Fruit fly (Drosophila melanogaster) whole organism, prepupa: ENCODE data around the gene CG32219.

Experiments used
- Blimp-1 ChIP-seq: fragments of 200-800 bp; sonication (Bioruptor generic); optimal IDR thresholded peaks from 3 replicates; lab custom pipeline; 2017; ENCODE audit warnings: missing biosample characterization, missing genetic modification characterization, mild to moderate bottlenecking, moderate library complexity, missing genetic modification reagents
- CG10669 ChIP-seq: fragments of 200-800 bp; sonication (Bioruptor generic); optimal IDR thresholded peaks from 3 replicates; lab custom pipeline; 2018; ENCODE audit warnings: missing biosample characterization, mild to moderate bottlenecking, missing genetic modification characterization, moderate library complexity
- CG11294 ChIP-seq: fragments of 200-800 bp; sonication (Bioruptor generic); IDR thresholded peaks from 2 replicates; pipeline ENCODE4 v1.3.6; 2022; ENCODE audit warnings: missing biosample characterization, missing genetic modification characterization
- CG11902 ChIP-seq: fragments of 200-800 bp; sonication (Bioruptor generic); optimal IDR thresholded peaks from 3 replicates; lab custom pipeline; 2016; ENCODE audit warnings: missing biosample characterization, missing genetic modification characterization
- CG15336 ChIP-seq: fragments of 200-800 bp; sonication (Bioruptor generic); IDR thresholded peaks from 2 replicates; pipeline ENCODE4 v1.3.6; 2022; ENCODE audit warnings: missing biosample characterization, missing genetic modification characterization
- CG1621 ChIP-seq: fragments of 200-800 bp; sonication (Bioruptor generic); optimal IDR thresholded peaks from 3 replicates; lab custom pipeline; 2018; ENCODE audit warnings: missing biosample characterization, mild to moderate bottlenecking, missing genetic modification characterization
- CG31627 ChIP-seq: fragments of 200-800 bp; sonication (Bioruptor generic); optimal IDR thresholded peaks from 3 replicates; lab custom pipeline; 2016; ENCODE audit warnings: missing biosample characterization, missing genetic modification characterization
- CG32006 ChIP-seq: fragments of 200-800 bp; sonication (Bioruptor generic); optimal IDR thresholded peaks from 3 replicates; lab custom pipeline; 2017; ENCODE audit warnings: missing biosample characterization, mild to moderate bottlenecking, missing genetic modification characterization
- CG34406 ChIP-seq: fragments of 200-800 bp; sonication (Bioruptor generic); optimal IDR thresholded peaks from 3 replicates; lab custom pipeline; 2016; ENCODE audit warnings: missing biosample characterization, missing genetic modification characterization
- CG3919 ChIP-seq: fragments of 200-800 bp; sonication (Bioruptor generic); optimal IDR thresholded peaks from 3 replicates; lab custom pipeline; 2016; ENCODE audit warnings: missing biosample characterization, missing genetic modification characterization
- CG4318 ChIP-seq: fragments of 200-800 bp; sonication (Bioruptor generic); optimal IDR thresholded peaks from 3 replicates; lab custom pipeline; 2017; ENCODE audit warnings: missing biosample characterization, mild to moderate bottlenecking, missing genetic modification characterization
- CG6163 ChIP-seq: fragments of 200-800 bp; sonication (Bioruptor generic); IDR thresholded peaks from 3 replicates; pipeline ENCODE4 v1.3.6; 2022; ENCODE audit warnings: missing biosample characterization, missing genetic modification characterization
- CG6854 ChIP-seq: fragments of 200-800 bp; sonication (Bioruptor generic); optimal IDR thresholded peaks from 2 replicates; lab custom pipeline; 2017; ENCODE audit warnings: missing biosample characterization, mild to moderate bottlenecking, missing genetic modification characterization
- CG7368 ChIP-seq: fragments of 200-800 bp; sonication (Bioruptor generic); optimal IDR thresholded peaks from 3 replicates; lab custom pipeline; 2016; ENCODE audit warnings: missing biosample characterization, missing genetic modification characterization
- CG8119 ChIP-seq: fragments of 200-800 bp; sonication (Bioruptor generic); IDR thresholded peaks from 3 replicates; pipeline ENCODE4 v1.3.6; 2022; ENCODE audit warnings: missing biosample characterization, missing genetic modification characterization
- CG9139 ChIP-seq: fragments of 200-800 bp; sonication (Bioruptor generic); optimal IDR thresholded peaks from 3 replicates; lab custom pipeline; 2017; ENCODE audit warnings: missing biosample characterization, mild to moderate bottlenecking, missing genetic modification characterization
- Eip75B ChIP-seq: fragments of 200-800 bp; sonication (Bioruptor generic); optimal IDR thresholded peaks from 3 replicates; lab custom pipeline; 2016; ENCODE audit warnings: missing biosample characterization, missing genetic modification characterization
- Eip78C ChIP-seq: fragments of 200-800 bp; sonication (Bioruptor generic); peaks from one replicate; lab custom pipeline; 2016; ENCODE audit warnings: missing biosample characterization, missing genetic modification characterization
- Eip93F ChIP-seq: fragments of 200-800 bp; sonication (Bioruptor generic); optimal IDR thresholded peaks from 2 replicates; lab custom pipeline; 2016; ENCODE audit warnings: missing biosample characterization, mild to moderate bottlenecking, missing genetic modification characterization
- Ets96B ChIP-seq: fragments of 200-800 bp; optimal IDR thresholded peaks from 2 replicates; lab custom pipeline; 2019; ENCODE audit warnings: missing biosample characterization, mild to moderate bottlenecking, missing genetic modification characterization, moderate library complexity
- Gug ChIP-seq: fragments of 200-800 bp; sonication (Bioruptor generic); IDR thresholded peaks from 2 replicates; pipeline ENCODE4 v1.3.6; 2022; ENCODE audit warnings: missing biosample characterization, missing genetic modification characterization
- Hr38 ChIP-seq: sonication (Bioruptor generic); optimal IDR thresholded peaks from 2 replicates; lab custom pipeline; 2016; ENCODE audit warnings: missing biosample characterization, missing genetic modification characterization
- Hr39 ChIP-seq: fragments of 200-800 bp; sonication (Bioruptor generic); optimal IDR thresholded peaks from 2 replicates; lab custom pipeline; 2016; ENCODE audit warnings: missing biosample characterization, missing genetic modification characterization
- Lpt ChIP-seq: fragments of 200-800 bp; sonication (Bioruptor generic); optimal IDR thresholded peaks from 3 replicates; lab custom pipeline; 2016; ENCODE audit warnings: missing biosample characterization, missing genetic modification characterization
- Met ChIP-seq: fragments of 200-800 bp; sonication (Bioruptor generic); optimal IDR thresholded peaks from 3 replicates; lab custom pipeline; 2016; ENCODE audit warnings: missing biosample characterization, missing genetic modification characterization
- OdsH ChIP-seq: fragments of 200-800 bp; sonication (Bioruptor generic); optimal IDR thresholded peaks from 3 replicates; lab custom pipeline; 2016; ENCODE audit warnings: missing biosample characterization, missing genetic modification characterization
- Smox ChIP-seq: fragments of 200-800 bp; sonication (Bioruptor generic); optimal IDR thresholded peaks from 3 replicates; lab custom pipeline; 2016; ENCODE audit warnings: missing biosample characterization, missing genetic modification characterization
- Sox14 ChIP-seq: fragments of 200-800 bp; sonication (Bioruptor generic); optimal IDR thresholded peaks from 3 replicates; lab custom pipeline; 2016; ENCODE audit warnings: missing biosample characterization, missing genetic modification characterization
- Sox15 ChIP-seq: fragments of 200-800 bp; sonication (Bioruptor generic); optimal IDR thresholded peaks from 3 replicates; lab custom pipeline; 2016; ENCODE audit warnings: missing biosample characterization, missing genetic modification characterization
- achi ChIP-seq: fragments of 200-800 bp; sonication (Bioruptor generic); optimal IDR thresholded peaks from 3 replicates; lab custom pipeline; 2016; ENCODE audit warnings: missing biosample characterization, missing genetic modification characterization
- acj6 ChIP-seq: fragments of 200-800 bp; sonication (Bioruptor generic); optimal IDR thresholded peaks from 3 replicates; lab custom pipeline; 2016; ENCODE audit warnings: missing biosample characterization, missing genetic modification characterization
- cyc ChIP-seq: fragments of 200-800 bp; sonication (Bioruptor generic); optimal IDR thresholded peaks from 3 replicates; lab custom pipeline; 2016; ENCODE audit warnings: missing biosample characterization, missing genetic modification characterization
- dac ChIP-seq: fragments of 200-800 bp; sonication (Bioruptor generic); optimal IDR thresholded peaks from 2 replicates; lab custom pipeline; 2017; ENCODE audit warnings: missing biosample characterization, mild to moderate bottlenecking, missing genetic modification characterization
- dsx ChIP-seq: fragments of 200-800 bp; optimal IDR thresholded peaks from 3 replicates; lab custom pipeline; 2019; ENCODE audit warnings: missing biosample characterization, mild to moderate bottlenecking, missing genetic modification characterization, moderate library complexity; ENCODE audit not compliant: poor library complexity, severe bottlenecking
- eg ChIP-seq: fragments of 200-800 bp; sonication (Bioruptor generic); IDR thresholded peaks from 3 replicates; pipeline ENCODE4 v1.3.6; 2022; ENCODE audit warnings: missing biosample characterization, missing genetic modification characterization
- esn ChIP-seq: fragments of 200-800 bp; sonication (Bioruptor generic); optimal IDR thresholded peaks from 2 replicates; lab custom pipeline; 2016; ENCODE audit warnings: missing biosample characterization, mild to moderate bottlenecking, missing genetic modification characterization, moderate library complexity
- fd59A ChIP-seq: fragments of 200-800 bp; sonication (Bioruptor generic); optimal IDR thresholded peaks from 2 replicates; lab custom pipeline; 2017; ENCODE audit warnings: missing biosample characterization, mild to moderate bottlenecking, missing genetic modification characterization, missing genetic modification reagents
- fd85E ChIP-seq: fragments of 200-800 bp; sonication (Bioruptor generic); optimal IDR thresholded peaks from 3 replicates; lab custom pipeline; 2016; ENCODE audit warnings: missing biosample characterization, missing genetic modification characterization
- fkh ChIP-seq: fragments of 200-800 bp; sonication (Bioruptor generic); optimal IDR thresholded peaks from 3 replicates; lab custom pipeline; 2017; ENCODE audit warnings: missing biosample characterization, mild to moderate bottlenecking, missing genetic modification characterization, moderate library complexity
- net ChIP-seq: fragments of 200-800 bp; sonication (Bioruptor generic); optimal IDR thresholded peaks from 3 replicates; lab custom pipeline; 2016; ENCODE audit warnings: missing biosample characterization, missing genetic modification characterization
- pdm3 ChIP-seq: fragments of 200-800 bp; sonication (Bioruptor generic); optimal IDR thresholded peaks from 3 replicates; lab custom pipeline; 2016; ENCODE audit warnings: missing biosample characterization, missing genetic modification characterization
- spab ChIP-seq: fragments of 200-800 bp; sonication (Bioruptor generic); optimal IDR thresholded peaks from 2 replicates; lab custom pipeline; 2017; ENCODE audit warnings: missing biosample characterization, mild to moderate bottlenecking, missing genetic modification characterization, missing genetic modification reagents
- ss ChIP-seq, 2 experiments: fragments of 200-800 bp; sonication (Bioruptor generic); optimal IDR thresholded peaks; 2 replicates in 1 of 2; 3 replicates in 1 of 2; lab custom pipeline; 2017 to 2018; ENCODE audit warnings: mild to moderate bottlenecking in 2 of 2, missing biosample characterization in 2 of 2, missing genetic modification characterization in 2 of 2, moderate library complexity in 1 of 2
- svp ChIP-seq: fragments of 200-800 bp; sonication (Bioruptor generic); peaks from one replicate; lab custom pipeline; 2016; ENCODE audit warnings: missing biosample characterization, missing genetic modification characterization
- topi ChIP-seq: fragments of 200-800 bp; sonication (Bioruptor generic); optimal IDR thresholded peaks from 3 replicates; lab custom pipeline; 2016; ENCODE audit warnings: missing biosample characterization, missing genetic modification characterization
- vri ChIP-seq: fragments of 200-800 bp; sonication (Bioruptor generic); optimal IDR thresholded peaks from 3 replicates; lab custom pipeline; 2016; ENCODE audit warnings: missing biosample characterization, mild to moderate bottlenecking, missing genetic modification characterization

Gene CG32219

DNA sequence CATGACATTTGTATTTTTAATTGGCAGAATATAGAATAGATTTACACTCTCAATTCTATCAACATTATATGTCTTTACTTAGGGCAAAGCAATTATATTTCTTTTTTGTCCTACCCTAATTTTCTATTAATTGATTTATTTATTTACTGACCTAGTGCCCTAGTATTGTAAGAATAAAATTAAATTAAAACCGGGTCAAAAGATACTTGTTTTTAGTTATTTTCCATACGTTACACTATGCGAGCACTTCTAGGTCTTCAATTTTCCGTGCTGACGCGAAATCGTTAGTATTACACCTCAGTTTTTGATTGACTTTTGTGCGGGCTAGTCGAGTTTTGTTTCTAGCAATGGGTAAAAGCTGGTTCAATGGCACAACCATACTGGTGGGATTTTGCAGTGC lies 19.5 kb downstream of the CG32219 start, which contains the start of gene CG46462:
TSS of gene CG46462 (plus strand) at position 301 of the 400 bp plus-strand sequence.
- TF ChIP-seq dac (GFP tag; lab: Kevin White, UChicago): no peak

DNA sequence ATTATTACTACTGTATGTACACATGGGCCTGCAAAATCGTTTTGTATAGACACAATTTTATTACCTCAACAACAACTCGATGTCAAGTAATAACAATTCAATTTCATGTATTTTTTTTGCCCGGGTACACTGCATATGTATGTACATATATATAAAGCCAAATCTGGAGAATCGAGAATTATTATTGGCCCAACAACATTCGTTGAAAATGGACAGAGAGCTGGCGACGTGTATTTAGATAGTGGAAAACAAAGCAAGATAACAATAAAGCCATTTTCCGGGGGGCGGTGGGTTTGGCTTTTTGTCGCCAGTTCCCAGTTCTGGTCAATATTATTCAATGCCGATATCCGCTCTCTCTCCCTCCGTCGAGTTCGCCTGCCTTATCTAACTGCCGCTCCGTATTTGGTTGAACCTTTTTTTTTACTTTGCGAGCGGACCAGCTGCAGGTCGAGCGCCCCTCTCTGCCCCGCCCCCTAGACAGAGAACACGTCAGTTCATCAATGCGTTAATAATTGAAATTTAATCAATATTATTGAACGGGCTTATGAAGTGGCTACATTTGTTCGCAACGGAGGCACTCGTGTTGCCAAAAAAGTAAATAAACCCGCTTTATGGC lies 21.1 kb downstream of the CG32219 start:
- peak; percentile 65 for TF ChIP-seq Eip78C
- TF ChIP-seq fkh (GFP tag; lab: Kevin White, UChicago): peak; percentile 37
- TF ChIP-seq vri (GFP tag; lab: Kevin White, UChicago): peak; percentile 100
- TF ChIP-seq CG7368 (GFP tag; lab: Kevin White, UChicago): no peak
- TF ChIP-seq CG34406 (GFP tag; lab: Kevin White, UChicago): no peak
- no peak for TF ChIP-seq Eip93F
- TF ChIP-seq CG6163 (GFP tag; lab: Robert Waterston, UW): 0 out of 3 replicates have a peak, but pooled peaks have one; percentile 39
- no peak for TF ChIP-seq CG11294 (GFP tag; lab: Robert Waterston, UW)
- TF ChIP-seq svp (GFP tag; lab: Kevin White, UChicago): peak; percentile 81
- no peak for TF ChIP-seq CG10669
- no peak for TF ChIP-seq ss (GFP tag; optimal IDR thresholded peaks at IDR 0.05; lab: Kevin White, UChicago)

- TF ChIP-seq OdsH (GFP tag; lab: Kevin White, UChicago) (peak; percentile 36), CG3919 (GFP tag; lab: Kevin White, UChicago) (peak; percentile 20), esn (peak; percentile 58), CG11902 (GFP tag; lab: Kevin White, UChicago) (no peak), CG6854 (GFP tag; lab: Kevin White, UChicago) (peak; percentile 30), net (peak; percentile 3), pdm3 (GFP tag; lab: Kevin White, UChicago) (peak; percentile 45), CG15336 (GFP tag; lab: Robert Waterston, UW) (0 out of 2 replicates have a peak, but pooled peaks have one; percentile 10), CG10669 (peak; percentile 11), Smox (GFP tag; lab: Kevin White, UChicago) (peak; percentile 48), svp (GFP tag; lab: Kevin White, UChicago) (peak; percentile 38), CG4318 (GFP tag; lab: Kevin White, UChicago) (no peak), Hr39 (GFP tag; lab: Kevin White, UChicago) (peak; percentile 35), cyc (GFP tag; lab: Kevin White, UChicago) (peak; percentile 5), CG32006 (GFP tag; lab: Kevin White, UChicago) (peak; percentile 16), Sox14 (GFP tag; lab: Kevin White, UChicago) (peak; percentile 33), eg (GFP tag; lab: Robert Waterston, UW) (no peak; the same call in 2 of the 3 replicates), dsx (GFP tag; lab: Kevin White, UChicago) (peak; percentile 82), Met (GFP tag; lab: Kevin White, UChicago) (peak; percentile 30), acj6 (GFP tag; lab: Kevin White, UChicago) (peak; percentile 8), Blimp-1 (peak; percentile 33), Hr38 (no peak), Eip93F (no peak), Ets96B (tag; lab: Kevin White, UChicago) (no peak), Lpt (GFP tag; lab: Kevin White, UChicago) (peak; percentile 33), fd59A (no peak), achi (no peak), CG7368 (GFP tag; lab: Kevin White, UChicago) (peak; percentile 17), Gug (GFP tag; lab: Robert Waterston, UW) (no peak), Sox15 (GFP tag; lab: Kevin White, UChicago) (no peak), CG9139 (GFP tag; lab: Kevin White, UChicago) (no peak), Eip75B (peak; percentile 9), fd85E (GFP tag; lab: Kevin White, UChicago) (no peak), spab (GFP tag; lab: Kevin White, UChicago) (no peak), CG34406 (GFP tag; lab: Kevin White, UChicago) (peak; percentile 32), CG31627 (peak; percentile 30), CG8119 (GFP tag; lab: Robert Waterston, UW) (no peak), topi (GFP tag; lab: Kevin White, UChicago) (peak; percentile 35), CG1621 (tag; lab: Kevin White, UChicago) (no peak)
These were observed 21.8 kb downstream of the CG32219 start for dm6 chr3L:19929051-19929718.
